Fruit fly (Drosophila melanogaster) whole organism, embryonic: ENCODE measurements around the gene dob.
A peak's percentile ranks its signal among the peaks of the same experiment; 100 is the strongest.

Experiments
- Awh ChIP-seq: fragments of 200-800 bp; sonication (Bioruptor generic); IDR thresholded peaks from 2 replicates; pipeline ENCODE4, ENCODE4 v1.3.6; 2022; ENCODE audit warnings: missing biosample characterization, missing genetic modification characterization
- B-H2 ChIP-seq: fragments of 200-800 bp; sonication (Bioruptor generic); optimal IDR thresholded peaks from 2 replicates; lab custom pipeline; 2018; ENCODE audit warnings: missing biosample characterization, mild to moderate bottlenecking, missing genetic modification characterization
- Blimp-1 ChIP-seq: fragments of 200-800 bp; sonication (Bioruptor generic); optimal IDR thresholded peaks from 3 replicates; lab custom pipeline; 2018; ENCODE audit warnings: missing biosample characterization, missing genetic modification characterization, mild to moderate bottlenecking, moderate library complexity, missing genetic modification reagents
- CG10147 ChIP-seq: fragments of 200-800 bp; sonication (Bioruptor generic); optimal IDR thresholded peaks from 2 replicates; lab custom pipeline; 2019; ENCODE audit warnings: missing biosample characterization, mild to moderate bottlenecking, missing genetic modification characterization, moderate library complexity
- CG10543 ChIP-seq: fragments of 200-800 bp; sonication (Bioruptor generic); optimal IDR thresholded peaks from 3 replicates; lab custom pipeline; 2017; ENCODE audit warnings: missing biosample characterization, mild to moderate bottlenecking, missing genetic modification characterization, moderate library complexity
- CG13424 ChIP-seq: fragments of 200-800 bp; sonication (Bioruptor generic); optimal IDR thresholded peaks from 2 replicates; lab custom pipeline; 2019; ENCODE audit warnings: missing biosample characterization, mild to moderate bottlenecking, missing genetic modification characterization, moderate library complexity
- CG16815 ChIP-seq: fragments of 200-800 bp; sonication (Bioruptor generic); optimal IDR thresholded peaks from 3 replicates; lab custom pipeline; 2017; ENCODE audit warnings: missing biosample characterization, mild to moderate bottlenecking, missing genetic modification characterization
- CG17328 ChIP-seq: fragments of 200-800 bp; sonication (Bioruptor generic); IDR thresholded peaks from 2 replicates; pipeline ENCODE4 v1.3.6; 2022; ENCODE audit warnings: missing biosample characterization, missing genetic modification characterization
- CG17829 ChIP-seq: fragments of 200-800 bp; optimal IDR thresholded peaks from 2 replicates; lab custom pipeline; 2019; ENCODE audit warnings: missing biosample characterization, mild to moderate bottlenecking, missing genetic modification characterization, moderate library complexity
- CG2678 ChIP-seq: fragments of 200-800 bp; sonication (Bioruptor generic); optimal IDR thresholded peaks from 3 replicates; lab custom pipeline; 2019; ENCODE audit warnings: missing biosample characterization, mild to moderate bottlenecking, missing genetic modification characterization, moderate library complexity
- CG30403 ChIP-seq: fragments of 200-800 bp; sonication (Bioruptor generic); optimal IDR thresholded peaks from 3 replicates; lab custom pipeline; 2016; ENCODE audit warnings: missing biosample characterization, missing genetic modification characterization
- CG33213 ChIP-seq: fragments of 200-800 bp; sonication (Bioruptor generic); optimal IDR thresholded peaks from 3 replicates; lab custom pipeline; 2016; ENCODE audit warnings: missing biosample characterization, missing genetic modification characterization
- CG34224 ChIP-seq: fragments of 200-800 bp; sonication (Bioruptor generic); IDR thresholded peaks from 3 replicates; pipeline ENCODE4 v1.3.6; 2022; ENCODE audit warnings: missing biosample characterization, missing genetic modification characterization; ENCODE audit not compliant: partially characterized antibody
- CG34376 ChIP-seq: fragments of 200-800 bp; sonication (Bioruptor generic); optimal IDR thresholded peaks from 2 replicates; lab custom pipeline; 2018; ENCODE audit warnings: missing biosample characterization, mild to moderate bottlenecking, missing genetic modification characterization
- CG5245 ChIP-seq: fragments of 200-800 bp; sonication (Bioruptor generic); optimal IDR thresholded peaks from 3 replicates; lab custom pipeline; 2016; ENCODE audit warnings: missing biosample characterization, missing genetic modification characterization
- CG7556 ChIP-seq: fragments of 200-800 bp; sonication (Bioruptor generic); optimal IDR thresholded peaks from 2 replicates; lab custom pipeline; 2017; ENCODE audit warnings: missing biosample characterization, mild to moderate bottlenecking, missing genetic modification characterization
- CG9727 ChIP-seq: fragments of 200-800 bp; sonication (Bioruptor generic); optimal IDR thresholded peaks from 3 replicates; lab custom pipeline; 2017; ENCODE audit warnings: missing biosample characterization, mild to moderate bottlenecking, missing genetic modification characterization
- CG9932 ChIP-seq: fragments of 200-800 bp; sonication (Bioruptor generic); IDR thresholded peaks from 2 replicates; pipeline ENCODE4 v1.3.6; 2022; ENCODE audit warnings: missing biosample characterization, missing genetic modification characterization
- CoRest ChIP-seq: fragments of 200-800 bp; sonication (Bioruptor generic); optimal IDR thresholded peaks from 3 replicates; lab custom pipeline; 2018; ENCODE audit warnings: missing biosample characterization, mild to moderate bottlenecking, missing genetic modification characterization, moderate library complexity
- ERR ChIP-seq: fragments of 200-800 bp; sonication (Bioruptor generic); optimal IDR thresholded peaks from 2 replicates; lab custom pipeline; 2016; ENCODE audit warnings: missing biosample characterization, missing genetic modification characterization
- Ets65A ChIP-seq: fragments of 200-800 bp; sonication (Bioruptor generic); peaks from one replicate; lab custom pipeline; 2016; ENCODE audit warnings: missing biosample characterization, missing genetic modification characterization
- HLH54F ChIP-seq: fragments of 200-800 bp; sonication (Bioruptor generic); optimal IDR thresholded peaks from 3 replicates; lab custom pipeline; 2016; ENCODE audit warnings: missing biosample characterization, missing genetic modification characterization
- HmgZ ChIP-seq: fragments of 200-800 bp; sonication (Bioruptor generic); optimal IDR thresholded peaks from 2 replicates; lab custom pipeline; 2018; ENCODE audit warnings: missing biosample characterization, mild to moderate bottlenecking, missing genetic modification characterization
- Jarid2 ChIP-seq: fragments of 200-800 bp; sonication (Bioruptor generic); optimal IDR thresholded peaks from 3 replicates; lab custom pipeline; 2017; ENCODE audit warnings: mild to moderate bottlenecking, missing biosample characterization, missing genetic modification reagents, missing genetic modification characterization
- MTF-1 ChIP-seq: fragments of 200-800 bp; sonication (Bioruptor generic); optimal IDR thresholded peaks from 2 replicates; lab custom pipeline; 2018; ENCODE audit warnings: missing biosample characterization, mild to moderate bottlenecking, missing genetic modification characterization, borderline replicate concordance
- NK7.1 ChIP-seq: fragments of 200-800 bp; sonication (Bioruptor generic); optimal IDR thresholded peaks from 3 replicates; lab custom pipeline; 2016; ENCODE audit warnings: missing biosample characterization, missing genetic modification characterization
- Neu2 ChIP-seq: fragments of 200-800 bp; sonication (Bioruptor generic); optimal IDR thresholded peaks from 3 replicates; lab custom pipeline; 2016; ENCODE audit warnings: missing biosample characterization, missing genetic modification characterization, borderline replicate concordance
- Nf-YC ChIP-seq: fragments of 200-800 bp; optimal IDR thresholded peaks from 3 replicates; lab custom pipeline; 2019; ENCODE audit warnings: missing biosample characterization, mild to moderate bottlenecking, missing genetic modification characterization, moderate library complexity
- ara ChIP-seq: fragments of 200-800 bp; sonication (Bioruptor generic); IDR thresholded peaks from 2 replicates; pipeline ENCODE4 v1.3.6; 2022; ENCODE audit warnings: missing biosample characterization, missing genetic modification characterization
- chinmo ChIP-seq: fragments of 200-800 bp; sonication (Bioruptor generic); IDR thresholded peaks from 4 replicates; pipeline ENCODE4 v1.3.6; 2022; ENCODE audit warnings: missing biosample characterization, missing genetic modification characterization; ENCODE audit not compliant: partially characterized antibody
- chm ChIP-seq: fragments of 200-800 bp; sonication (Bioruptor generic); IDR thresholded peaks from 2 replicates; pipeline ENCODE4 v1.3.6; 2022; ENCODE audit warnings: missing biosample characterization, missing genetic modification characterization
- croc ChIP-seq: fragments of 200-800 bp; sonication (Bioruptor generic); conservative IDR thresholded peaks from 3 replicates; pipeline ENCODE4 v1.3.6; 2022; ENCODE audit warnings: missing biosample characterization, missing genetic modification characterization
- dpn ChIP-seq, 2 experiments: fragments of 200-800 bp; sonication (Bioruptor generic); optimal IDR thresholded peaks; 3 replicates each; lab custom pipeline; 2016; ENCODE audit warnings: missing biosample characterization in 2 of 2, missing genetic modification characterization in 2 of 2
- her ChIP-seq: fragments of 200-800 bp; sonication (Bioruptor generic); optimal IDR thresholded peaks from 2 replicates; lab custom pipeline; 2016; ENCODE audit warnings: missing biosample characterization, missing genetic modification characterization
- lola ChIP-seq, 3 experiments: fragments of >200 bp in 2 of 3; fragments of 200-800 bp in 1 of 3; sonication (Bioruptor generic) in 1 of 3; optimal IDR thresholded peaks; 2 replicates each; lab custom pipeline; 2017 to 2019; ENCODE audit warnings: missing biosample characterization in 3 of 3, missing genetic modification characterization in 3 of 3, mild to moderate bottlenecking in 1 of 3, moderate library complexity in 1 of 3
- mam ChIP-seq: fragments of 200-800 bp; sonication (Bioruptor generic); optimal IDR thresholded peaks from 3 replicates; lab custom pipeline; 2016; ENCODE audit warnings: missing biosample characterization, missing genetic modification characterization
- p53 ChIP-seq: fragments of 200-800 bp; sonication (Bioruptor generic); optimal IDR thresholded peaks from 2 replicates; lab custom pipeline; 2016; ENCODE audit warnings: missing biosample characterization, missing genetic modification characterization
- pfk ChIP-seq: fragments of 200-800 bp; sonication (Bioruptor generic); optimal IDR thresholded peaks from 2 replicates; lab custom pipeline; 2018; ENCODE audit warnings: missing biosample characterization, mild to moderate bottlenecking, missing genetic modification characterization, moderate library complexity
- psq ChIP-seq: fragments of 200-800 bp; sonication (Bioruptor generic); optimal IDR thresholded peaks from 2 replicates; lab custom pipeline; 2017; ENCODE audit warnings: missing biosample characterization, missing genetic modification characterization
- pzg ChIP-seq: fragments of 200-800 bp; sonication (Bioruptor generic); optimal IDR thresholded peaks from 3 replicates; lab custom pipeline; 2018; ENCODE audit warnings: missing biosample characterization, mild to moderate bottlenecking, missing genetic modification characterization, moderate library complexity
- rib ChIP-seq: fragments of 200-800 bp; sonication (Bioruptor generic); IDR thresholded peaks from 2 replicates; pipeline ENCODE4 v1.3.6; 2022; ENCODE audit warnings: missing biosample characterization, missing genetic modification characterization
- row ChIP-seq: fragments of 200-800 bp; sonication (Bioruptor generic); IDR thresholded peaks from 3 replicates; pipeline ENCODE4 v1.3.6; 2022; ENCODE audit warnings: missing biosample characterization, missing genetic modification characterization
- sisA ChIP-seq: fragments of 200-800 bp; sonication (Bioruptor generic); IDR thresholded peaks from 2 replicates; pipeline ENCODE4 v1.3.6; 2022; ENCODE audit warnings: missing biosample characterization, missing genetic modification characterization
- slbo ChIP-seq: fragments of 200-800 bp; sonication (Bioruptor generic); IDR thresholded peaks from 2 replicates; pipeline ENCODE4 v1.3.6; 2022; ENCODE audit warnings: missing biosample characterization, missing genetic modification characterization
- slp2 ChIP-seq: fragments of 200-800 bp; sonication (Bioruptor generic); optimal IDR thresholded peaks from 2 replicates; lab custom pipeline; 2016; ENCODE audit warnings: missing biosample characterization, missing genetic modification characterization
- tgo ChIP-seq: fragments of 200-800 bp; sonication (Bioruptor generic); IDR thresholded peaks from 3 replicates; pipeline ENCODE4 v1.3.6; 2022; ENCODE audit warnings: missing biosample characterization, missing genetic modification characterization
- unpg ChIP-seq: fragments of 200-800 bp; sonication (Bioruptor generic); optimal IDR thresholded peaks from 3 replicates; lab custom pipeline; 2018; ENCODE audit warnings: missing biosample characterization, mild to moderate bottlenecking, missing genetic modification characterization, moderate library complexity
- vvl ChIP-seq: fragments of 200-800 bp; sonication (Bioruptor generic); IDR thresholded peaks from 2 replicates; pipeline ENCODE4 v1.3.6; 2022; ENCODE audit warnings: missing biosample characterization, missing genetic modification characterization
- z ChIP-seq: fragments of 200-800 bp; sonication (Bioruptor generic); IDR thresholded peaks from 3 replicates; pipeline ENCODE4 v1.3.6; 2022; ENCODE audit warnings: missing biosample characterization, missing genetic modification characterization

The dob gene

dm6 chrX:15076038-15076575 is 9.3 kb downstream of the dob start, which contains the start of gene Lsd-2 (continued):
- peak; percentile 31 for TF ChIP-seq CG13424 (tag; lab: Kevin White, UChicago)
- peak; percentile 13 for TF ChIP-seq pzg (GFP tag; lab: Kevin White, UChicago)
- peak; percentile 72 for TF ChIP-seq pfk (GFP tag; lab: Kevin White, UChicago)
- 0 out of 3 replicates have a peak, but pooled peaks have one; percentile 22 for TF ChIP-seq CG34224
- TF ChIP-seq CG17328 (GFP tag; lab: Robert Waterston, UW), result no peak
- peak; percentile 27 for TF ChIP-seq mam (GFP tag; lab: Kevin White, UChicago)
- peak; percentile 90 for TF ChIP-seq Jarid2 (GFP tag; lab: Kevin White, UChicago)
- no peak for TF ChIP-seq croc
- peak; percentile 52 for TF ChIP-seq CG9932 (GFP tag; lab: Robert Waterston, UW)
- no peak for TF ChIP-seq tgo (GFP tag; lab: Robert Waterston, UW)
- TF ChIP-seq slbo (GFP tag; lab: Robert Waterston, UW), result peak; percentile 48; the same call in 1 of the 2 replicates
- TF ChIP-seq lola (GFP tag; optimal IDR thresholded peaks at IDR 0.05; lab: Kevin White, UChicago), result peak in 1 of 3 experiments; percentile 31
- no peak for TF ChIP-seq CG16815 (GFP tag; lab: Kevin White, UChicago)
- no peak for TF ChIP-seq Neu2 (GFP tag; lab: Kevin White, UChicago)
- peak; percentile 49 for TF ChIP-seq Nf-YC (tag; lab: Kevin White, UChicago)
- TF ChIP-seq CG10147, result no peak
- TF ChIP-seq vvl (GFP tag; lab: Robert Waterston, UW), result peak; percentile 47; the same call in 1 of the 2 replicates
- TF ChIP-seq CG17829 (tag; lab: Kevin White, UChicago), result no peak
- 0 out of 2 replicates have a peak, but pooled peaks have one; percentile 6 for TF ChIP-seq ara (GFP tag; lab: Robert Waterston, UW)
- peak; percentile 88 for TF ChIP-seq row (GFP tag; lab: Robert Waterston, UW)
- peak; percentile 46 for TF ChIP-seq CG30403 (GFP tag; lab: Kevin White, UChicago)
- peak; percentile 58 for TF ChIP-seq CG10543 (GFP tag; lab: Kevin White, UChicago)
- TF ChIP-seq HmgZ, result peak; percentile 34
- no peak for TF ChIP-seq ERR (GFP tag; lab: Kevin White, UChicago)
- 0 out of 2 replicates have a peak, but pooled peaks have one; percentile 37 for TF ChIP-seq rib (GFP tag; lab: Robert Waterston, UW)
- no peak for TF ChIP-seq CG5245 (GFP tag; lab: Kevin White, UChicago)
- TF ChIP-seq CG2678 (tag; lab: Kevin White, UChicago), result peak; percentile 53
- TF ChIP-seq CoRest (tag; lab: Kevin White, UChicago), result peak; percentile 43
- TF ChIP-seq MTF-1 (GFP tag; lab: Kevin White, UChicago), result peak; percentile 41
- TF ChIP-seq Blimp-1 (GFP tag; lab: Kevin White, UChicago), result peak; percentile 76
- TF ChIP-seq her (GFP tag; lab: Kevin White, UChicago), result peak; percentile 49
- 0 out of 3 replicates have a peak, but pooled peaks have one; percentile 18 for TF ChIP-seq z
- TF ChIP-seq slp2 (GFP tag; lab: Kevin White, UChicago), result peak; percentile 17
- TF ChIP-seq sisA (GFP tag; lab: Robert Waterston, UW), result 0 out of 2 replicates have a peak, but pooled peaks have one; percentile 13
- peak; percentile 51 for TF ChIP-seq psq (GFP tag; lab: Kevin White, UChicago)
- TF ChIP-seq B-H2, result peak; percentile 56
- peak; percentile 10 to 24 for TF ChIP-seq dpn (GFP tag; optimal IDR thresholded peaks at IDR 0.05; lab: Kevin White, UChicago)
- peak; percentile 14 for TF ChIP-seq CG33213 (GFP tag; lab: Kevin White, UChicago)
- peak; percentile 23 for TF ChIP-seq HLH54F (GFP tag; lab: Kevin White, UChicago)
- 0 out of 2 replicates have a peak, but pooled peaks have one; percentile 46 for TF ChIP-seq Awh (GFP tag; lab: Robert Waterston, UW)
- TF ChIP-seq p53, result peak; percentile 79
- peak; percentile 16 for TF ChIP-seq CG34376 (GFP tag; lab: Kevin White, UChicago)
- TF ChIP-seq Ets65A (GFP tag; lab: Kevin White, UChicago), result peak; percentile 86
- 0 out of 2 replicates have a peak, but pooled peaks have one; percentile 43 for TF ChIP-seq chm (GFP tag; lab: Robert Waterston, UW)
- no peak for TF ChIP-seq unpg (GFP tag; lab: Kevin White, UChicago)
- TF ChIP-seq NK7.1 (GFP tag; lab: Kevin White, UChicago), result no peak
- peak; percentile 32 for TF ChIP-seq CG9727 (GFP tag; lab: Kevin White, UChicago)
- peak; percentile 60; the same call in 1 of the 4 replicates for TF ChIP-seq chinmo
- TF ChIP-seq CG7556 (GFP tag; lab: Kevin White, UChicago), result peak; percentile 10
